Fruit fly (Drosophila melanogaster) whole organism, embryonic: ENCODE results near the gene CG3529.

Experiments
- ATbp ChIP-seq: fragments of 200-800 bp; sonication (Bioruptor generic); optimal IDR thresholded peaks from 2 replicates; lab custom pipeline; 2017; ENCODE audit warnings: missing biosample characterization, mild to moderate bottlenecking, missing genetic modification characterization, missing genetic modification reagents
- Awh ChIP-seq: fragments of 200-800 bp; sonication (Bioruptor generic); IDR thresholded peaks from 2 replicates; pipeline ENCODE4, ENCODE4 v1.3.6; 2022; ENCODE audit warnings: missing biosample characterization, missing genetic modification characterization
- CG11247 ChIP-seq: fragments of 200-800 bp; sonication (Bioruptor generic); IDR thresholded peaks from 2 replicates; pipeline ENCODE4 v1.3.6; 2022; ENCODE audit warnings: missing biosample characterization, missing genetic modification characterization
- CG12104 ChIP-seq: fragments of 200-800 bp; sonication (Bioruptor generic); optimal IDR thresholded peaks from 3 replicates; lab custom pipeline; 2016; ENCODE audit warnings: missing biosample characterization, missing genetic modification characterization
- CG12299 ChIP-seq: fragments of 200-800 bp; sonication (Bioruptor generic); optimal IDR thresholded peaks from 2 replicates; lab custom pipeline; 2018; ENCODE audit warnings: missing biosample characterization, mild to moderate bottlenecking, missing genetic modification characterization
- CG14014 ChIP-seq: fragments of 200-800 bp; sonication (Bioruptor generic); IDR thresholded peaks from 2 replicates; pipeline ENCODE4 v1.3.6; 2022; ENCODE audit warnings: missing biosample characterization, missing genetic modification characterization
- CG14710 ChIP-seq: fragments of 200-800 bp; sonication (Bioruptor generic); optimal IDR thresholded peaks from 3 replicates; lab custom pipeline; 2019; ENCODE audit warnings: missing biosample characterization, mild to moderate bottlenecking, missing genetic modification characterization, moderate library complexity
- CG14860 ChIP-seq: fragments of 200-800 bp; sonication (Bioruptor generic); IDR thresholded peaks from 3 replicates; pipeline ENCODE4 v1.3.6; 2022; ENCODE audit warnings: missing biosample characterization, missing genetic modification characterization; ENCODE audit not compliant: partially characterized antibody
- CG1529 ChIP-seq: fragments of 200-800 bp; sonication (Bioruptor generic); optimal IDR thresholded peaks from 3 replicates; lab custom pipeline; 2018; ENCODE audit warnings: missing biosample characterization, missing genetic modification characterization
- CG16863 ChIP-seq: fragments of 200-800 bp; sonication (Bioruptor generic); optimal IDR thresholded peaks from 3 replicates; lab custom pipeline; 2016; ENCODE audit warnings: missing biosample characterization, missing genetic modification characterization
- CG18476 ChIP-seq: fragments of 200-800 bp; sonication (Bioruptor generic); optimal IDR thresholded peaks from 2 replicates; lab custom pipeline; 2016; ENCODE audit warnings: missing biosample characterization, mild to moderate bottlenecking, missing genetic modification characterization
- CG18599 ChIP-seq: fragments of 200-800 bp; sonication (Bioruptor generic); optimal IDR thresholded peaks from 3 replicates; lab custom pipeline; 2017; ENCODE audit warnings: missing biosample characterization, missing genetic modification characterization, mild to moderate bottlenecking, moderate library complexity, missing genetic modification reagents
- CG2116 ChIP-seq: fragments of 200-800 bp; sonication (Bioruptor generic); optimal IDR thresholded peaks from 3 replicates; lab custom pipeline; 2018; ENCODE audit warnings: missing biosample characterization, mild to moderate bottlenecking, missing genetic modification characterization
- CG2129 ChIP-seq: fragments of 200-800 bp; sonication (Bioruptor generic); IDR thresholded peaks from 2 replicates; pipeline ENCODE4 v1.3.6; 2022; ENCODE audit warnings: missing biosample characterization, missing genetic modification characterization; ENCODE audit not compliant: partially characterized antibody
- CG2199 ChIP-seq: fragments of 200-800 bp; sonication (Bioruptor generic); IDR thresholded peaks from 3 replicates; pipeline ENCODE4 v1.3.6; 2022; ENCODE audit warnings: missing biosample characterization, missing genetic modification characterization
- CG30403 ChIP-seq: fragments of 200-800 bp; sonication (Bioruptor generic); optimal IDR thresholded peaks from 3 replicates; lab custom pipeline; 2016; ENCODE audit warnings: missing biosample characterization, missing genetic modification characterization
- CG3281 ChIP-seq: fragments of 200-800 bp; sonication (Bioruptor generic); optimal IDR thresholded peaks from 3 replicates; lab custom pipeline; 2017; ENCODE audit warnings: missing biosample characterization, mild to moderate bottlenecking, missing genetic modification characterization
- CG5180 ChIP-seq: fragments of 200-800 bp; sonication (Bioruptor generic); optimal IDR thresholded peaks from 3 replicates; lab custom pipeline; 2017; ENCODE audit warnings: missing biosample characterization, missing genetic modification characterization, mild to moderate bottlenecking, moderate library complexity, missing genetic modification reagents
- CG5245 ChIP-seq: fragments of 200-800 bp; sonication (Bioruptor generic); optimal IDR thresholded peaks from 3 replicates; lab custom pipeline; 2016; ENCODE audit warnings: missing biosample characterization, missing genetic modification characterization
- CG7372 ChIP-seq: fragments of 200-800 bp; sonication (Bioruptor generic); IDR thresholded peaks from 2 replicates; pipeline ENCODE4 v1.3.6; 2022; ENCODE audit warnings: missing biosample characterization, missing genetic modification characterization
- CG7556 ChIP-seq: fragments of 200-800 bp; sonication (Bioruptor generic); optimal IDR thresholded peaks from 2 replicates; lab custom pipeline; 2017; ENCODE audit warnings: missing biosample characterization, mild to moderate bottlenecking, missing genetic modification characterization
- CG7786 ChIP-seq: fragments of 200-800 bp; sonication (Bioruptor generic); optimal IDR thresholded peaks from 2 replicates; lab custom pipeline; 2016; ENCODE audit warnings: missing biosample characterization, missing genetic modification characterization
- CG7839 ChIP-seq: fragments of 200-800 bp; sonication (Bioruptor generic); optimal IDR thresholded peaks from 3 replicates; lab custom pipeline; 2018; ENCODE audit warnings: missing biosample characterization, mild to moderate bottlenecking, missing genetic modification characterization, moderate library complexity
- CG8388 ChIP-seq: fragments of 200-800 bp; sonication (Bioruptor generic); optimal IDR thresholded peaks from 2 replicates; lab custom pipeline; 2019; ENCODE audit warnings: missing biosample characterization, mild to moderate bottlenecking, missing genetic modification characterization, moderate library complexity
- CG9437 ChIP-seq: fragments of 200-800 bp; sonication (Bioruptor generic); optimal IDR thresholded peaks from 2 replicates; lab custom pipeline; 2018; ENCODE audit warnings: missing biosample characterization, mild to moderate bottlenecking, missing genetic modification characterization
- E2f1 ChIP-seq: fragments of 200-800 bp; sonication (Bioruptor generic); IDR thresholded peaks from 2 replicates; pipeline ENCODE4 v1.3.6; 2022; ENCODE audit warnings: missing biosample characterization, missing genetic modification characterization
- HLHmδ ChIP-seq: fragments of 200-800 bp; sonication (Bioruptor generic); optimal IDR thresholded peaks from 2 replicates; lab custom pipeline; 2018; ENCODE audit warnings: missing biosample characterization, mild to moderate bottlenecking, missing genetic modification characterization, moderate library complexity
- Hr39 ChIP-seq: fragments of >200 bp; optimal IDR thresholded peaks from 2 replicates; lab custom pipeline; 2017
- Jarid2 ChIP-seq: fragments of 200-800 bp; sonication (Bioruptor generic); optimal IDR thresholded peaks from 3 replicates; lab custom pipeline; 2017; ENCODE audit warnings: mild to moderate bottlenecking, missing biosample characterization, missing genetic modification reagents, missing genetic modification characterization
- Max ChIP-seq: fragments of 200-800 bp; sonication (Bioruptor generic); optimal IDR thresholded peaks from 2 replicates; lab custom pipeline; 2016; ENCODE audit warnings: missing biosample characterization, mild to moderate bottlenecking, missing genetic modification characterization
- Med ChIP-seq: fragments of 200-800 bp; sonication (Bioruptor generic); peaks from one replicate; lab custom pipeline; 2016; ENCODE audit warnings: missing biosample characterization, missing genetic modification characterization, mild to moderate bottlenecking, inconsistent platforms, moderate library complexity
- Mrtf ChIP-seq: fragments of 200-800 bp; sonication (Bioruptor generic); IDR thresholded peaks from 3 replicates; pipeline ENCODE4 v1.3.6; 2022; ENCODE audit warnings: missing biosample characterization, missing genetic modification characterization
- Sox100B ChIP-seq: fragments of 200-800 bp; sonication (Bioruptor generic); optimal IDR thresholded peaks from 3 replicates; lab custom pipeline; 2018; ENCODE audit warnings: missing biosample characterization, mild to moderate bottlenecking, missing genetic modification characterization
- Stat92E ChIP-seq, 3 experiments: fragments of >200 bp in 2 of 3; fragments of 200-800 bp in 1 of 3; sonication (Bioruptor generic) in 1 of 3; optimal IDR thresholded peaks; 2 replicates each; lab custom pipeline; 2017 to 2019; ENCODE audit warnings: missing biosample characterization in 3 of 3, missing genetic modification characterization in 3 of 3, mild to moderate bottlenecking in 1 of 3, moderate library complexity in 1 of 3
- YL-1 ChIP-seq: fragments of 200-800 bp; sonication (Bioruptor generic); optimal IDR thresholded peaks from 3 replicates; lab custom pipeline; 2017; ENCODE audit warnings: missing biosample characterization, mild to moderate bottlenecking, missing genetic modification characterization
- br ChIP-seq: fragments of >200 bp; optimal IDR thresholded peaks from 2 replicates; lab custom pipeline; 2017
- eve ChIP-seq, 2 experiments: fragments of >200 bp; optimal IDR thresholded peaks; 2 replicates each; lab custom pipeline; 2017; ENCODE audit warnings: missing biosample characterization in 2 of 2, missing genetic modification characterization in 2 of 2
- fd64A ChIP-seq: fragments of 200-800 bp; sonication (Bioruptor generic); optimal IDR thresholded peaks from 3 replicates; lab custom pipeline; 2018; ENCODE audit warnings: missing biosample characterization, mild to moderate bottlenecking, missing genetic modification characterization
- fd96Cb ChIP-seq: fragments of 200-800 bp; sonication (Bioruptor generic); optimal IDR thresholded peaks from 2 replicates; lab custom pipeline; 2018; ENCODE audit warnings: missing biosample characterization, mild to moderate bottlenecking, missing genetic modification characterization, moderate library complexity
- jing ChIP-seq: fragments of 200-800 bp; sonication (Bioruptor generic); optimal IDR thresholded peaks from 2 replicates; lab custom pipeline; 2018; ENCODE audit warnings: missing biosample characterization, mild to moderate bottlenecking, missing genetic modification characterization
- pb ChIP-seq: fragments of 200-800 bp; sonication (Bioruptor generic); optimal IDR thresholded peaks from 3 replicates; lab custom pipeline; 2016; ENCODE audit warnings: missing biosample characterization, missing genetic modification characterization
- peb ChIP-seq: fragments of 200-800 bp; sonication (Bioruptor generic); IDR thresholded peaks from 2 replicates; pipeline ENCODE4 v1.3.6; 2022; ENCODE audit warnings: missing biosample characterization, missing genetic modification characterization
- pnt ChIP-seq: fragments of 200-800 bp; sonication (Bioruptor generic); optimal IDR thresholded peaks from 3 replicates; lab custom pipeline; 2016; ENCODE audit warnings: missing biosample characterization, missing genetic modification characterization
- seq ChIP-seq: fragments of 200-800 bp; sonication (Bioruptor generic); IDR thresholded peaks from 2 replicates; pipeline ENCODE4 v1.3.6; 2022; ENCODE audit warnings: missing biosample characterization, missing genetic modification characterization
- slou ChIP-seq: fragments of 200-800 bp; sonication (Bioruptor generic); optimal IDR thresholded peaks from 3 replicates; lab custom pipeline; 2016; ENCODE audit warnings: missing biosample characterization, missing genetic modification characterization
- ssp ChIP-seq: fragments of 200-800 bp; sonication (Bioruptor generic); IDR thresholded peaks from 2 replicates; pipeline ENCODE4 v1.3.6; 2022; ENCODE audit warnings: missing biosample characterization, missing genetic modification characterization
- tna ChIP-seq: fragments of 200-800 bp; sonication (Bioruptor generic); IDR thresholded peaks from 2 replicates; pipeline ENCODE4 v1.3.6; 2022; ENCODE audit warnings: missing biosample characterization, missing genetic modification characterization; ENCODE audit not compliant: partially characterized antibody
- vfl ChIP-seq: fragments of 200-800 bp; sonication (Bioruptor generic); optimal IDR thresholded peaks from 2 replicates; lab custom pipeline; 2016; ENCODE audit warnings: missing biosample characterization, missing genetic modification characterization
- wek ChIP-seq: fragments of 200-800 bp; sonication (Bioruptor generic); optimal IDR thresholded peaks from 3 replicates; lab custom pipeline; 2018; ENCODE audit warnings: missing biosample characterization, mild to moderate bottlenecking, missing genetic modification characterization, moderate library complexity

CG3529 gene

dm6 chr3L:9460775-9461491, 14.3 kb downstream of the CG3529 start, which contains the start of the genes CG3434 and CG44838 (continued):
- TF ChIP-seq Stat92E (GFP tag; optimal IDR thresholded peaks at IDR 0.05; lab: Kevin White, UChicago) (peak in 1 of 3 experiments; percentile 54), CG3281 (peak; percentile 79), CG5180 (GFP tag; lab: Kevin White, UChicago) (peak; percentile 87), CG11247 (GFP tag; lab: Robert Waterston, UW) (peak; percentile 62; the same call in 1 of the 2 replicates), CG12104 (GFP tag; lab: Kevin White, UChicago) (peak; percentile 54), pb (no peak), YL-1 (GFP tag; lab: Kevin White, UChicago) (peak; percentile 58), wek (GFP tag; lab: Kevin White, UChicago) (no peak), seq (GFP tag; lab: Robert Waterston, UW) (peak; percentile 55; the same call in 1 of the 2 replicates), CG14860 (GFP tag; lab: Robert Waterston, UW) (no peak), eve (GFP tag; optimal IDR thresholded peaks at IDR 0.05; lab: Kevin White, UChicago) (no peak), CG14014 (GFP tag; lab: Robert Waterston, UW) (peak; percentile 70), CG2199 (peak; percentile 76), CG7839 (peak; percentile 82), peb (GFP tag; lab: Robert Waterston, UW) (peak; percentile 42), Sox100B (GFP tag; lab: Kevin White, UChicago) (peak; percentile 71), CG7372 (GFP tag; lab: Robert Waterston, UW) (peak; percentile 57; the same call in 1 of the 2 replicates), CG2116 (peak; percentile 88), CG2129 (GFP tag; lab: Robert Waterston, UW) (no peak), CG7786 (peak; percentile 57), vfl (GFP tag; lab: Kevin White, UChicago) (peak; percentile 68), fd64A (peak; percentile 15), Med (peak; percentile 92), CG8388 (peak; percentile 75), CG7556 (GFP tag; lab: Kevin White, UChicago) (peak; percentile 72), CG30403 (peak; percentile 88), CG16863 (peak; percentile 71), CG5245 (GFP tag; lab: Kevin White, UChicago) (peak; percentile 76), Hr39 (no peak), CG12299 (tag; lab: Kevin White, UChicago) (peak; percentile 74), slou (GFP tag; lab: Kevin White, UChicago) (peak; percentile 39), CG18476 (GFP tag; lab: Kevin White, UChicago) (peak; percentile 64), CG9437 (GFP tag; lab: Kevin White, UChicago) (peak; percentile 82), jing (GFP tag; lab: Kevin White, UChicago) (no peak), Mrtf (peak; percentile 68; the same call in 2 of the 3 replicates), fd96Cb (tag; lab: Kevin White, UChicago) (peak; percentile 64), CG18599 (GFP tag; lab: Kevin White, UChicago) (peak; percentile 85), CG1529 (peak; percentile 45), HLHmδ (GFP tag; lab: Kevin White, UChicago) (no peak), Awh (GFP tag; lab: Robert Waterston, UW) (peak; percentile 67; the same call in 1 of the 2 replicates), Max (peak; percentile 88), Jarid2 (peak; percentile 81), ssp (GFP tag; lab: Robert Waterston, UW) (peak; percentile 82), tna (GFP tag; lab: Robert Waterston, UW) (no peak), pnt (GFP tag; lab: Kevin White, UChicago) (peak; percentile 53), br (no peak), ATbp (GFP tag; lab: Kevin White, UChicago) (peak; percentile 55), E2f1 (peak; percentile 73), CG14710 (tag; lab: Kevin White, UChicago) (peak; percentile 91)
